Worm (Caenorhabditis elegans) whole organism, L4/young adult: Measurements from ENCODE around the gene pix-1.
A peak's percentile ranks its signal among the peaks of the same experiment; 100 is the strongest.

ENCODE experiments used
- W03F9.2 ChIP-seq: fragments of 150-350 bp; optimal IDR thresholded peaks from 2 replicates; lab custom pipeline; 2014; ENCODE audit warnings: missing biosample characterization, missing genetic modification characterization
- dao-5 ChIP-seq: sonication (generic microtip); optimal IDR thresholded peaks from 2 replicates; lab custom pipeline; 2016; ENCODE audit warnings: missing genotype, missing genetic modification characterization, moderate library complexity, missing compliant biosample characterization
- him-1 ChIP-seq: sonication (generic microtip); optimal IDR thresholded peaks from 2 replicates; lab custom pipeline; 2016; ENCODE audit warnings: missing genotype, missing genetic modification reagents, missing genetic modification characterization, missing compliant biosample characterization

Gene pix-1

DNA sequence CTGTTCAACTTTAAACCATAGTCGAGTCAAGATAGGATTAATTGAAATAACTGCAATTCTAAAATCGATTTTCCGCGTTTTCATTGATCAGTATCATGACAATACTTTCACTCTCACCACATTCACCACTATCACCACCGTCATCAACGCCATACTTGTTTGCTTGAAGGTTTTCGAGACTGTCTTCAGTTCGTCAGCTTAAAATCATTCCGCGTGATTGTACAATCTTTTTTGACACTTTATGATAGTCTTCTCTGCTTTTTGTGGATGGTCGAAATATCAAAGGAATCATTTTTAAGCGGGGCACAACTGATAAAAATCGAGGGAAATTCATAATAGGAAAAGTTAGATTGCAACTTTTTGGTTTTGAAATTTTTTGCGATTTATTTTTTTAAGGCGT, 19.1 kb downstream of the pix-1 start:
- no peak for TF ChIP-seq dao-5
- no peak for TF ChIP-seq him-1
- TF ChIP-seq W03F9.2 (tag; lab: Kevin White, UChicago), result no peak

DNA sequence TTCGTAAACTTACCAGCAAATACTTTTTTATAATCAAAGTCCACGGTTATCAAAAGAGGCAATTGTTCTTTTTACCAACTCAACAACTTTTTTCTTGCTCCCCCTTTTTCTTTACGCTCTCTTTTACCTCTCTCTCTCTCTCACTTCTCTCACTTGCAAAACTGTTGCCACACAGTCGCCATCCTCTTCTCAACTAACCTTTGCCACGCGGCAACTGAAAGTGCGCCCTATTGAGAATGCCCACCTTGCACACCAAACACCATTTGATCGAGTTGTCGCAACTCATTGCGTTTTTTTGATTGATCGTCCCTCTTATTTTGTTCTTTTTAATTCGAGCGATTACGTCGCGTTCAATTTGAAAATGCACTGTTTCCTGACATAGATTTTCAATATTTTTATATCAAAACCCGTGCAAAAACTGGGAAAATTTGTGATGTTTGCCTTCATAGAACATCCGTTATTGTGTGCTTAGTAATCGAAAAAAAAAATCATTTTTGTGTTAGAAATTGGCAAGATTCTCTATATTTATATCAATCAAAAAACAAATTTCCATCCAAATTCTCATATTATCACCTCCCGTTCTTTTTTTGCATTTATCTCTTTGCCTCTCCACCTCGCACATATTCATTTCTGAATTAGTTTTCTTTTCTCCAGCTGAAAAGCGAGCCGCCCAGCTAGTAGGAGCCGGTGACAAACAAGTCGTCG, 19.7 kb downstream of the pix-1 start, which contains the start of gene nhr-71:
TSS of gene nhr-71 (plus strand) at position 655 of the 705 bp plus-strand sequence.
- TF ChIP-seq W03F9.2 (tag; lab: Kevin White, UChicago) (no peak), him-1 (no peak)

DNA sequence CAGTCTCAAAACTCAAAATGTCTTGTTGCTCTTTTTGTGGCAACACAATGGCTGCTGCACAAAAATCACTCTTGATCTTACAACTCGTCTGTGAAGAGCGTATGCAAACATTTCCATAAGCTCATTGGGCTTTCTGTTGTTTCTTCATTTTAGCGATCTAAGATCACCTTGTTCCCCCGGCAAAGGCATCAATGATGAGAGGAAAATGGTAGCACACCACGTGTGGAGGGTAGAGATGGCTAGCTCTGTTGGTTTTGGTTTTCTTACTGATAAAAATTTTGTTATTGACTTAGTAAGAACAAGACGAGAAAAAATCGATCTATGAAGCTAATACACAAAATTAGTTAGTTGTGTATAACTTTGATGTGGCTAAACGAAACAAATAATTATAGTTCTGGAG, 20.9 kb downstream of the pix-1 start:
- TF ChIP-seq him-1 (no peak), W03F9.2 (tag; lab: Kevin White, UChicago) (no peak), dao-5 (no peak)

DNA sequence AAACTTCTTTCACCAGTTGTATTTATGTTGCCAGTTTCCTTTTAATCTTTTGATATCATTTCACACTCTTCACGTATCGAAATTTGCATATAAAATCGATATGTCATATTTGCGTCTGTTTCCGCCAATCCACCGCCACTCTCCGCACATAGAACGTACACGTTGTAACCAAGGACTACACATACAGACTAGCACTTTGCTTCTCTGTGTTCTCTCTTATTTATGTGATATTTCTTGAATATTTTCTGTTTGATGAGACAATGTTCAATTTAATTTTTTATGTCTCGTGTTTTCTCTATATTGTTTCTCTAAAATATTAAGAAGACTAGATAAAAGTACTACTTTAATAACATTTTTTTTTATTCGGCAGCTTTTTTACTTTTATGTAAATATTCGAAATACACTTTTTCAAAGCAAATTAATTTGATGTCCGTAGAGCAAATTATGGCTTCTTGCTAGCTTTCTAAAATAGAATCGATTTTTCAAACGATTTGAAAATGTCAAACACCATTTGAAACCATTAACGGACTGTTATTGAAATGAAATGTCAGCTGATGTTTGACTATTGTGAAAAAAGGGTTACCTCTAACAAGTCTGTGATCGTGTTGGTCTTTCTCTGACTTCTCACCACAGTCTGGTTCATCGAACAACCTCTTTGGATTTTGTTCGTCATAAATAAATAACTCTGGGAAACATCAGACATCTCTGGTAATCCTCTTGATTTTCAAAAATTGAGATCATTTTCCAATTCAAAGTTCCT, 25.9 kb downstream of the pix-1 start:
- TF ChIP-seq him-1, result no peak
- TF ChIP-seq dao-5, result no peak
- no peak for TF ChIP-seq W03F9.2 (tag; lab: Kevin White, UChicago)

DNA sequence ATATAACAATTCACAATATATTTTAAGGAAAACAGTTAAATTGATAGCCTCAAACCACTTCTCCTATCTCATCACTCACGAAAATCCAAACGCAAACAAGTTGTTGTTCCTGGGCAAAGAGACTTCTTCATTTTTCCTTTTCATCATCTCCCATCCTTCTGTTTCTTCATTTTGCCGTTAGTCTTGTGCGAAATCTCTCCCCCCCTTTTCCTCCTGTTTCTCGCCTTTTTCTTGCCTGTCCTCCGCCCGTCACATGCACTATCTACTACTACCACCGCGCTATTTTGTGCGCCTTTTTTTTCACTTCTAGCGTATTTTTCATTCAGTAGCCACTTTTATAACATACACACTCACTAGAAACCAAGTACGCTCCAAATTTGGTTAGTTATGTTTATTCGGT, 27.4 kb downstream of the pix-1 start:
- no peak for TF ChIP-seq dao-5
- peak; percentile 3 for TF ChIP-seq him-1

DNA sequence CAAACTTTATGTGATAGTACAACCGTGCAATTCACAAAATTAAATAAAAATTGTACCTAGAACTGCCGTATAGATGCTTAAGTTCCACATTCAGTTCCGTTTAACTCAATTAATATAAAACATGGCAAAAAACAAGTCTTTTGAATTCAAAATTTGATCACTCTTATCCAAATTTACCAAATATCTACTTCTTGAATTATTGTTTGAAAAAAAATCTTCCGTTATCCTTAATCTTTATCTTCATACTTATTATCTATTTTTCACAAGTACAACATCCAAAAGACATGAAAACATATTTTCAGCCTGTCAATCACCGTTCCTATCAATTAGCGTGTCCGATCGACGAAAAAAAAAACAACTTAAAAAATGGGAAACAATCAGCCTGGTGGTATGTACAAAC, 28.4 kb downstream of the pix-1 start, which contains the start of gene aakb-1:
TSS of gene aakb-1 (plus strand) at position 301 of the 400 bp plus-strand sequence.
- TF ChIP-seq W03F9.2 (tag; lab: Kevin White, UChicago), result no peak
- TF ChIP-seq dao-5, result no peak
- no peak for TF ChIP-seq him-1

DNA sequence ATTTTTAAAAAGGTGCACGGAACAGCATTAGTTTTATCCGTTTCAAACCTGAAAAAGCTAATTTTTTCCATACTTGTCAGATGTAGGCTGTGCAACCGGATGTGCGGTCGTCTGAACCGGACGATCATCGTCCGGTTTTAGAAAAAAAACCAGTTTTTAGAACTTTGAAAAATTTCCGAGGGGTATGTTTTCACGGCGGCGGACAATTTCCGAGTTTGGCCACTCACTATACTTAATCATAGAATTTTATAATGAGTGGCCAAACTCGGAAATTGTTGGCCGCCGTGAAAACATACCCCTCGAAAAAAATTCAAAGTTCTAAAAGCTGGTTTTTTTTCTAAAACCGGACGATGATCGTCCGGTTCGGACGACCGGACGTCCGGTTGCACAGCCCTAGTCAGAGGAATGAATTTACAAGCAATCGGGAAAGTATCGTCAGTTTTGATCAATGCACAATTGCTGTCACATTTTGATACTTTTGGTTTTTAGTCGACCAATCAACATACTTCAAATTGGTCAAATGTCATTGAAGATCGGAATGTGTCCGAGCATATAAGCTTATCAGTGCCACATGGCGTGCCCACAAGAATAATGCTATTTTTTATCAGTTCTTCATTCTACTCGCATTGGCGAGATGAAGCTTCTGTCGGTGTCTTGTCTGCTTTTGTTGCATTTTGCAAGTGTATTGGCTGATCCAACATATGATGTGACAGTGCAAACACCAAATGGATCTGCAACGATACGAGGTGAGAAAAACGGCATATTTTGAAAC, 32.8 kb downstream of the pix-1 start, which contains the start of gene cest-13:
TSS of gene cest-13 (plus strand) at position 562 of the 772 bp plus-strand sequence.
- TF ChIP-seq W03F9.2 (tag; lab: Kevin White, UChicago), result no peak

DNA sequence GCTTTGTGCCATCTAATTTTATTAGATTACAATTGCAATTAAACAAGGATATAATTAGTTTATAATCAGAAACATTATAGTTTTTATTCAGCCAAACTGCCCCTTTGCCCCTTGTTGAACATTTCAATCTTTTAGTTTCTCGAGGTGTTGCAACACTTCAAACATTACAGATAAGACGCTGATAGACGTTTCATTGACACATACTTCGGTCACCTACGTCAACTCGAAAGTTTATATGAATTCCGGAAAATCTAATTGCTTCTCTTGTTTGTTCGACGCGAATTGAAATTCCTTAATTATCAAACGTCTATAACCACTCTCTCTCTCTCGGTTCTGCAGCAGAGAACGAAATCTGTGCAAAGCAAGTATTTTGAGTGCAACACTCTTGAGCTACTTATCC, 40.2 kb downstream of the pix-1 start:
- no peak for TF ChIP-seq him-1
- TF ChIP-seq dao-5, result no peak
- no peak for TF ChIP-seq W03F9.2 (tag; lab: Kevin White, UChicago)

DNA sequence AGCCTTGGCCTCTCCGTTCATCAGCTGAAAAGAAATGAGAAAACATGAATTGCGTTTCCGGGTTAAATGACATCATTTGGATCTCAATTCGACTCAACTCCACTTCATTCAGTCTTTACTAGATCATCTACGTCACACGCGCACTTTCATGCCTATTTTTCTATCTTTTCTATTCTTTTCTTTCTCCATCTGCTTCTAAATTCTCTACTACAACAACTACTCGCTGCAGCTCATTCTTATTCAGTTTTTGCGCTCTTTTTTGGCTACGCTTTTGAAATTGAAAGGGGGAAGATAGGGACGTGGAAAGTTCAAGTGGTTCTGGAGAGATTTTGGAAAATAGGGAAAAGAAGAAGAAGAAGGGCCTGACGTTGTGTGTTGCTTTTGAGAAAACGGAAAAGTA, 41.5 kb downstream of the pix-1 start:
- TF ChIP-seq dao-5 (no peak), him-1 (peak; percentile 58), W03F9.2 (tag; lab: Kevin White, UChicago) (no peak)

DNA sequence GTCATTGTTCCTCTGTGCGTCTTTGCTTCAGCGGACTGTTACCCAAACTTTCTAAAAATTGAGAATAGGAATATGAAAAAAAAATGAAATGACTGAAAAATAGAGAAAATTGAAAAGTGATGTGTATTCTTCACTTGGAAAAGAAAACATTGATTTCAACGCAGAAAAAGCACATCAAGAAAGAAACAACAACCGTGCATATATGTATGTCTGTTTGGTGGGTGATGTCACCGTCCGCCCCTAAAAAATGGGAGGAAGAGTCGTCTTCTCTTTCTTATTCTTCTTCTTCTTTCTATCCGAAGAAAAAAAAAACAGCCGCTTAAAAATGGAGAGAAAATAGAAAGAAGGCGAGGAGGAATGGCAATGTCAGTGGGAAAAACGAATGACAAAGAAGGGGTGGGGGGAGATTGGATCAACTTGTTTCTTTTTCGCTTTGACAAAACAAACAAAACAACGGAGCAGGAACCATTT, 43.5 kb downstream of the pix-1 start, which contains the start of gene nkb-3:
TSS of gene nkb-3 (minus strand) at position 51 of the 471 bp plus-strand sequence.
- no peak for TF ChIP-seq him-1
- TF ChIP-seq dao-5, result no peak
- no peak for TF ChIP-seq W03F9.2 (tag; lab: Kevin White, UChicago)

DNA sequence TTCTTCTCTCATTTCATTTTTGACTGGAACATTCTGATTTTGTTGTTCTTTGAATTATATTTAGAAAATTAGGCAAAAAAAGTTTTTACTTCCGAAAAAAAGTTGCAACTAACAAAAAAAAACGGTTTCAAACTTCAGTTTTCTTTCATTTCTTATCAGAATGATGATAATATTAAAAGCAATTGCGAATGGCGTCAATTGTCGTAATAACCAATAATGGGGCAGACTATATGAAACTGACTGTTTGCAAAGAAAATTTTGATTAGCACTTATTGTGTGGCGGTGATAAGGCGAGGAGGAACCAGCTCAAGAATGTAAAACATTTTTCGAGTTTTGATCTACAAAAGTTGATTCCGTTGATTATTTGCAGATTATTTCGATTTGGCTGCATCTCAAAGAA, 45.6 kb downstream of the pix-1 start:
- TF ChIP-seq dao-5, result no peak
- TF ChIP-seq him-1, result no peak
- TF ChIP-seq W03F9.2 (tag; lab: Kevin White, UChicago), result no peak

DNA sequence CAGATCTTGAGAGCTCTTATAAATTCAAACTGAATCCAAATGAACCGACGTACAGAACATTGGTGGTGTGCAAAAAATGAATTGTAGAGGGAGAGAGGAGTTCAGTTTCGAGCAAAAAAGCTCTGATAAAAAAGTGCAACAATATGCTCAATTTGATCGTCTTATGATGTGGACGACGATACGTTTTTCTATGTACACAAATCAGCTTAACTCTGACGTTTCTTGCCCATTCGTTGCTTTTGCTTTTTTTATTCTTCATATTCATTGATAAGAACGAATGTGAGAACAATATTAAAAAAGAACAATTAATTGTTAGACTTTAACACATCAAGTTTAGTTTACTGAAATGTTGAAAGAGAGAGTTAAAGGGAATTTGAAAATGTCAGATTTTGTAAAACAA, 47.1 kb downstream of the pix-1 start:
- TF ChIP-seq W03F9.2 (tag; lab: Kevin White, UChicago), result no peak

DNA sequence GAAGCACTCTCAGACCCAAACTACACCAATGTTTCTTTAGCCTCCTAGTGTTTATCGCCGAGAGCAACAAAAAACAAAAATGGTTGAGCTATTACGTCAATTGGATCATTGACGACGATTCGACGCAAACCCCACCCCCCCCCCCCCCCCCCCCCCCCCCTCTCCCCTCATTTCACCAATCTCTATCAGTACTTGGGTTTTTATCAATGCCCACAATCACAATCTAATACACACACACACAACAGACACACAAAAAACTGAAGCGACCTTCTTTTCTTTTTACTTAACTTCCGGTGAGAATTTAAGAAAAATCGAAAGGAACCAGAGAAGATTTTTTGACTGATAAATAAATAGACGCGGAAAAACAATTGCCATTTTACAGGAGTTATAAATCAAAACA, 48.4 kb downstream of the pix-1 start:
- TF ChIP-seq dao-5 (no peak), W03F9.2 (tag; lab: Kevin White, UChicago) (no peak), him-1 (no peak)

DNA sequence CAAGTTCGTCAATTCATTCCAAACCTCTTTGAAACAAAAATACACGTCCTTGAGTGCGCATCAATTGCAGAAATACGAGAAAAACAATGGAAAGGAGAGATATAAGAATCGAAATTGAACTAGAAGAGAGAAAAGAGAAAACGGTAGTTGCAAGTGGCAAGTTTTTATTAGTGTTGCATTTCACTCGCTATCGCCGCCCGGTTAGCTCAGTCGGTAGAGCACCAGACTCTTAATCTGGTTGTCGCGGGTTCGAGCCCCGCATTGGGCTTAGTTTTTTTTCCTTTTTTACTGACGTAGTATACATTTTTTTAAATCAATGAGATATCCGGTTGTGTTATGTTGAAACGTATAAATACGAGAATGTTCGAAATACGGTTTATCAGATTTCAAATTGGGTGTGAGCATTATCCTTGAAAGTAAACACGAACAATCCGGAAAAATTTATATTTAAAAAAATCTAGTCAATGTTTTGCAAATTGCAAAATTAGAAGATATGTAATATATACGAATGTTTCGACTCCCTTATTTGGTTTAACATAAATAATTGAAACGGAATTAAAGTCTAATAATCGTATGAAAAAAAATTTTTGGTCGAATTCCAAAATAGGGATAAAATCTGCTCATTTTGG, 54.5 kb downstream of the pix-1 start:
- no peak for TF ChIP-seq dao-5
- TF ChIP-seq him-1, result no peak
- TF ChIP-seq W03F9.2 (tag; lab: Kevin White, UChicago), result no peak
